Worm (Caenorhabditis elegans): ENCODE data around the gene col-146.

The col-146 gene

ce11 chrV:9625122-9625521 is 4.6 kb upstream of the col-146 start, which contains the start of gene idpc-4:
idpc-4 (plus strand) TSS chrV:9625422.
- no peak for TF ChIP-seq hlh-8 (tag; optimal IDR thresholded peaks at IDR 0.05)
- no peak for TF ChIP-seq syd-9 (tag; optimal IDR thresholded peaks at IDR 0.05)
- TF ChIP-seq madf-2 (tag; optimal IDR thresholded peaks at IDR 0.05), result no peak

ce11 chrV:9625604-9626446 is 3.9 kb upstream of the col-146 start, which contains the start of gene T06E4.7:
T06E4.7 (plus strand) TSS chrV:9626396.
- TF ChIP-seq hlh-6 (tag; optimal IDR thresholded peaks at IDR 0.05) (peak; percentile 30), fkh-6 (tag; optimal IDR thresholded peaks at IDR 0.05) (peak; percentile 4), hlh-30 (tag; optimal IDR thresholded peaks at IDR 0.05; ENCODE audit: insufficient read depth) (no peak), ceh-2 (tag; optimal IDR thresholded peaks at IDR 0.05) (peak; percentile 13), pag-3 (tag; optimal IDR thresholded peaks at IDR 0.05; ENCODE audit: borderline replicate concordance) (peak; percentile 38), elt-4 (tag; optimal IDR thresholded peaks at IDR 0.05) (peak; percentile 93), ceh-48 (tag; optimal IDR thresholded peaks at IDR 0.05) (no peak), mec-3 (tag; optimal IDR thresholded peaks at IDR 0.05; ENCODE audit: borderline replicate concordance) (peak; percentile 45), sox-4 (tag; optimal IDR thresholded peaks at IDR 0.05) (no peak)

ce11 chrV:9628603-9629002 is 1.1 kb upstream of the col-146 start:
- TF ChIP-seq hlh-6 (tag; optimal IDR thresholded peaks at IDR 0.05), result peak; percentile 46
- no peak for TF ChIP-seq lin-11 (tag; optimal IDR thresholded peaks at IDR 0.05)

- no peak for TF ChIP-seq C08G9.2 (tag; optimal IDR thresholded peaks at IDR 0.05)
- no peak for TF ChIP-seq ceh-19 (GFP tag; optimal IDR thresholded peaks at IDR 0.05)
- no peak for TF ChIP-seq nhr-11 (tag; optimal IDR thresholded peaks at IDR 0.05)
- no peak for TF ChIP-seq sox-2 (GFP tag; IDR thresholded peaks at IDR 0.05)
- TF ChIP-seq tbx-2 (tag; optimal IDR thresholded peaks at IDR 0.05), result no peak
- no peak for TF ChIP-seq pat-9 (tag; optimal IDR thresholded peaks at IDR 0.05)
Observed at ce11 chrV:9629114-9629513, 629 bp upstream of the col-146 start, which contains the start of gene idpc-3. idpc-3 (minus strand) TSS chrV:9629214.

ce11 chrV:9630542-9630941 is 799 bp downstream of the col-146 start:
- TF ChIP-seq pqm-1 (tag; optimal IDR thresholded peaks at IDR 0.05), result no peak
- no peak for TF ChIP-seq pros-1 (tag; optimal IDR thresholded peaks at IDR 0.05)
- TF ChIP-seq ceh-45 (GFP tag; IDR thresholded peaks at IDR 0.05), result no peak
- no peak for TF ChIP-seq ceh-48 (tag; optimal IDR thresholded peaks at IDR 0.05)
- TF ChIP-seq K09A11.1 (tag; optimal IDR thresholded peaks at IDR 0.05; ENCODE audit: insufficient read depth), result no peak
- TF ChIP-seq hlh-13 (GFP tag; optimal IDR thresholded peaks at IDR 0.05), result no peak
- no peak for TF ChIP-seq lin-11 (tag; optimal IDR thresholded peaks at IDR 0.05)
- TF ChIP-seq gmeb-2 (tag; optimal IDR thresholded peaks at IDR 0.05), result no peak
- TF ChIP-seq pha-2 (tag; optimal IDR thresholded peaks at IDR 0.05), result no peak
- no peak for TF ChIP-seq dve-1 (tag; optimal IDR thresholded peaks at IDR 0.05)
- TF ChIP-seq sox-4 (tag; optimal IDR thresholded peaks at IDR 0.05), result no peak

- TF ChIP-seq ceh-45 (GFP tag; IDR thresholded peaks at IDR 0.05) (no peak), sox-4 (tag; optimal IDR thresholded peaks at IDR 0.05) (no peak), tbx-2 (tag; optimal IDR thresholded peaks at IDR 0.05) (no peak), ceh-14 (tag; optimal IDR thresholded peaks at IDR 0.05) (no peak), odd-2 (tag; optimal IDR thresholded peaks at IDR 0.05) (no peak)
Observed at ce11 chrV:9630944-9631343, 1.2 kb downstream of the col-146 start, which contains the start of gene T06E4.5. T06E4.5 (plus strand) TSS chrV:9631244.
